Fruit fly (Drosophila melanogaster) whole organism, prepupa: ENCODE measurements around the gene CG31288.

Source experiments
- CG16779 ChIP-seq: fragments of 200-800 bp; sonication (Bioruptor generic); optimal IDR thresholded peaks from 3 replicates; lab custom pipeline; 2017; ENCODE audit warnings: missing biosample characterization, mild to moderate bottlenecking, missing genetic modification characterization
- CG6276 ChIP-seq: fragments of 200-800 bp; sonication (Bioruptor generic); optimal IDR thresholded peaks from 2 replicates; lab custom pipeline; 2017; ENCODE audit warnings: missing biosample characterization, mild to moderate bottlenecking, missing genetic modification characterization
- Sox14 ChIP-seq: fragments of 200-800 bp; sonication (Bioruptor generic); optimal IDR thresholded peaks from 3 replicates; lab custom pipeline; 2016; ENCODE audit warnings: missing biosample characterization, missing genetic modification characterization
- acj6 ChIP-seq: fragments of 200-800 bp; sonication (Bioruptor generic); optimal IDR thresholded peaks from 3 replicates; lab custom pipeline; 2016; ENCODE audit warnings: missing biosample characterization, missing genetic modification characterization
- cyc ChIP-seq: fragments of 200-800 bp; sonication (Bioruptor generic); optimal IDR thresholded peaks from 3 replicates; lab custom pipeline; 2016; ENCODE audit warnings: missing biosample characterization, missing genetic modification characterization
- fd59A ChIP-seq: fragments of 200-800 bp; sonication (Bioruptor generic); optimal IDR thresholded peaks from 2 replicates; lab custom pipeline; 2017; ENCODE audit warnings: missing biosample characterization, mild to moderate bottlenecking, missing genetic modification characterization, missing genetic modification reagents
- pdm3 ChIP-seq: fragments of 200-800 bp; sonication (Bioruptor generic); optimal IDR thresholded peaks from 3 replicates; lab custom pipeline; 2016; ENCODE audit warnings: missing biosample characterization, missing genetic modification characterization
- salr ChIP-seq, 2 experiments: fragments of 200-800 bp; sonication (Bioruptor generic); optimal IDR thresholded peaks; 3 replicates each; lab custom pipeline; 2016 to 2018; ENCODE audit warnings: missing biosample characterization in 2 of 2, missing genetic modification characterization in 2 of 2, mild to moderate bottlenecking in 1 of 2
- spab ChIP-seq: fragments of 200-800 bp; sonication (Bioruptor generic); optimal IDR thresholded peaks from 2 replicates; lab custom pipeline; 2017; ENCODE audit warnings: missing biosample characterization, mild to moderate bottlenecking, missing genetic modification characterization, missing genetic modification reagents
- vri ChIP-seq: fragments of 200-800 bp; sonication (Bioruptor generic); optimal IDR thresholded peaks from 3 replicates; lab custom pipeline; 2016; ENCODE audit warnings: missing biosample characterization, mild to moderate bottlenecking, missing genetic modification characterization

DNA sequence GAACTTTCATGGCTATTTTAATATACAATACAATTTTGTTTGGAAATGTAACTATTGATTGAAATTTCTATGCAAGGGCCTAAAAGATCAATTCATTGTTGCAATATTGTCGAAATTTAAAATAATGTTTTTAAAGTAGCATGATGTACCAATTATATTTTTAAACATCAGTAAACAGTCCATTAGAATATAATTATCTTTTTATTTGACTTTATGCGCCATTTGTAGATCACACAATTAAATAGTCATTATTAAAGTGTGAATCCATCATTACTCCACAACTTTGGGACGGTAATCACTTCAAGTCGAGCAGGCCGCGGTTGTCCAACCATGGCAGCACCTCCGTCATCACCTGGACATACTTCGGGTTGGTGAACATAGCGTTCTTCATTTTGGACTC is 11.5 kb upstream of the CG31288 start, which contains the start of gene CG31099:
- no peak for TF ChIP-seq vri (GFP tag; lab: Kevin White, UChicago)
- TF ChIP-seq pdm3, result no peak
- TF ChIP-seq Sox14 (GFP tag; lab: Kevin White, UChicago), result no peak
- no peak for TF ChIP-seq CG16779 (tag; lab: Kevin White, UChicago)
- no peak for TF ChIP-seq CG6276 (GFP tag; lab: Kevin White, UChicago)
- no peak for TF ChIP-seq spab (GFP tag; lab: Kevin White, UChicago)
- no peak for TF ChIP-seq acj6
- no peak for TF ChIP-seq cyc (GFP tag; lab: Kevin White, UChicago)
- TF ChIP-seq salr (GFP tag; optimal IDR thresholded peaks at IDR 0.05; lab: Kevin White, UChicago), result no peak
- TF ChIP-seq fd59A (GFP tag; lab: Kevin White, UChicago), result no peak
